Worm (Caenorhabditis elegans): Measurements from ENCODE around the gene gst-26.

ce11 chrII:15167340-15167739 is 3.0 kb upstream of the gst-26 start, which contains the start of gene gst-28:
- TF ChIP-seq egl-27 (tag; optimal IDR thresholded peaks at IDR 0.05) (no peak), snpc-4 (tag; optimal IDR thresholded peaks at IDR 0.05) (no peak), nhr-77 (tag; optimal IDR thresholded peaks at IDR 0.05) (no peak), F13H6.1 (tag; optimal IDR thresholded peaks at IDR 0.05) (no peak), elt-3 (tag; optimal IDR thresholded peaks at IDR 0.05) (no peak), sem-4 (tag; optimal IDR thresholded peaks at IDR 0.05) (no peak), mab-5 (tag; optimal IDR thresholded peaks at IDR 0.05) (no peak), alr-1 (tag; optimal IDR thresholded peaks at IDR 0.05) (no peak), unc-39 (tag; optimal IDR thresholded peaks at IDR 0.05) (no peak), mdl-1 (tag; optimal IDR thresholded peaks at IDR 0.05) (no peak), nhr-6 (tag; optimal IDR thresholded peaks at IDR 0.05) (no peak)
